Worm (Caenorhabditis elegans) whole organism, L1 larva: Measurements from ENCODE around the gene F12E12.2.

Source experiments
- aha-1 ChIP-seq: fragments of 150-350 bp; optimal IDR thresholded peaks from 2 replicates; lab custom pipeline; 2014; ENCODE audit warnings: missing biosample characterization, missing genetic modification characterization
- alr-1 ChIP-seq: fragments of 200-800 bp; sonication (Bioruptor generic); optimal IDR thresholded peaks from 2 replicates; lab custom pipeline; 2018; ENCODE audit warnings: borderline replicate concordance, mild to moderate bottlenecking, missing genetic modification characterization, missing compliant biosample characterization
- blmp-1 ChIP-seq: fragments of 150-350 bp; optimal IDR thresholded peaks from 2 replicates; lab custom pipeline; 2014; ENCODE audit warnings: missing biosample characterization, missing genetic modification characterization
- ceh-90 ChIP-seq: sonication (generic microtip); optimal IDR thresholded peaks from 2 replicates; lab custom pipeline; 2016; ENCODE audit warnings: missing genetic modification characterization, missing compliant biosample characterization
- efl-1 ChIP-seq, 4 experiments: fragments of 150-350 bp; optimal IDR thresholded peaks in 3 of 4; peaks in 1 of 4; 1 replicate in 1 of 4; 2 replicates in 3 of 4; lab custom pipeline; 2014; ENCODE audit warnings: missing biosample characterization in 2 of 4, missing genetic modification characterization in 2 of 4, missing genetic modification reagents in 2 of 4
- elt-2 ChIP-seq: sonication (generic microtip); optimal IDR thresholded peaks from 2 replicates; lab custom pipeline; 2016; ENCODE audit warnings: missing genetic modification characterization, mild to moderate bottlenecking, inconsistent platforms, missing compliant biosample characterization, missing genetic modification reagents
- elt-3 ChIP-seq, 6 experiments: fragments of 150-350 bp in 1 of 6; sonication (generic microtip); optimal IDR thresholded peaks; 2 replicates each; lab custom pipeline; 2017 to 2018; ENCODE audit warnings: missing biosample characterization in 6 of 6, missing genetic modification characterization in 6 of 6, inconsistent platforms in 1 of 6
- hlh-17 ChIP-seq: fragments of 200-800 bp; sonication (Bioruptor generic); optimal IDR thresholded peaks from 2 replicates; lab custom pipeline; 2018; ENCODE audit warnings: missing genetic modification characterization, mild to moderate bottlenecking, missing compliant biosample characterization, moderate library complexity, borderline replicate concordance
- isw-1 ChIP-seq: fragments of 200-800 bp; sonication (Bioruptor generic); IDR thresholded peaks from 2 replicates; pipeline ENCODE4 v1.3.6; 2022; ENCODE audit warnings: missing genetic modification characterization, missing compliant biosample characterization
- nhr-47 ChIP-seq: sonication (generic microtip); optimal IDR thresholded peaks from 2 replicates; lab custom pipeline; 2016; ENCODE audit warnings: mild to moderate bottlenecking, missing genetic modification characterization, moderate library complexity, missing compliant biosample characterization
- pqm-1 ChIP-seq: sonication (generic microtip); optimal IDR thresholded peaks from 3 replicates; lab custom pipeline; 2017; ENCODE audit warnings: missing biosample characterization, missing genetic modification characterization
- snu-23 ChIP-seq: sonication (generic microtip); optimal IDR thresholded peaks from 2 replicates; lab custom pipeline; 2016; ENCODE audit warnings: missing genetic modification characterization, missing compliant biosample characterization
- tlp-1 ChIP-seq: fragments of 150-350 bp; optimal IDR thresholded peaks from 2 replicates; lab custom pipeline; 2014; ENCODE audit warnings: missing biosample characterization, missing genetic modification characterization
- unc-130 ChIP-seq: fragments of 150-350 bp; optimal IDR thresholded peaks from 2 replicates; lab custom pipeline; 2017; ENCODE audit warnings: missing biosample characterization, missing genetic modification characterization, inconsistent platforms
- unc-86 ChIP-seq: sonication (generic microtip); optimal IDR thresholded peaks from 2 replicates; lab custom pipeline; 2016; ENCODE audit warnings: missing genetic modification characterization, missing compliant biosample characterization
- ztf-11 ChIP-seq, 2 experiments: sonication (generic microtip); optimal IDR thresholded peaks; 2 replicates each; lab custom pipeline; 2016 to 2017; ENCODE audit warnings: missing genetic modification characterization in 2 of 2, missing biosample characterization in 1 of 2, missing compliant biosample characterization in 1 of 2
- ztf-4 ChIP-seq: fragments of 150-350 bp; optimal IDR thresholded peaks from 2 replicates; lab custom pipeline; 2014; ENCODE audit warnings: missing biosample characterization, missing genetic modification characterization

The F12E12.2 gene

ce11 chrII:3788356-3788962 lies 48.7 kb downstream of the F12E12.2 start:
- no peak for TF ChIP-seq isw-1 (GFP tag; lab: Robert Waterston, UW)
- TF ChIP-seq nhr-47 (tag; lab: Kevin White, UChicago), result no peak
- TF ChIP-seq snu-23 (GFP tag; lab: Kevin White, UChicago), result no peak
- peak; percentile 77 for TF ChIP-seq elt-2 (tag; lab: Kevin White, UChicago)
- no peak for TF ChIP-seq hlh-17 (GFP tag; lab: Kevin White, UChicago)
- TF ChIP-seq unc-86 (tag; lab: Kevin White, UChicago), result no peak
- no peak for TF ChIP-seq elt-3 (tag; optimal IDR thresholded peaks at IDR 0.05; lab: Kevin White, UChicago)
- no peak for TF ChIP-seq alr-1 (tag; lab: Kevin White, UChicago)
- no peak for TF ChIP-seq tlp-1 (tag; lab: Kevin White, UChicago)
- no peak for TF ChIP-seq pqm-1 (tag; lab: Kevin White, UChicago)
- no peak for TF ChIP-seq efl-1 (optimal IDR thresholded peaks at IDR 0.05; lab: Kevin White, UChicago)
- peak in 1 of 2 experiments; percentile 78 for TF ChIP-seq efl-1 (GFP tag; optimal IDR thresholded peaks at IDR 0.05 in 1 of 2; lab: Kevin White, UChicago)
- no peak for TF ChIP-seq unc-130 (tag; lab: Kevin White, UChicago)
- no peak for TF ChIP-seq blmp-1
- TF ChIP-seq ztf-11 (tag; optimal IDR thresholded peaks at IDR 0.05; lab: Kevin White, UChicago), result no peak
- no peak for TF ChIP-seq aha-1 (tag; lab: Kevin White, UChicago)
- TF ChIP-seq ztf-4, result no peak
- no peak for TF ChIP-seq ceh-90 (tag; lab: Kevin White, UChicago)
- TF ChIP-seq, all 84 proteins: peak for 2
